Fruit fly (Drosophila melanogaster) whole organism, prepupa: ENCODE results near the gene Tango6.

Source experiments
- CG10631 ChIP-seq: fragments of 200-800 bp; sonication (Bioruptor generic); optimal IDR thresholded peaks from 2 replicates; lab custom pipeline; 2016; ENCODE audit warnings: missing biosample characterization, missing genetic modification characterization
- CG11294 ChIP-seq: fragments of 200-800 bp; sonication (Bioruptor generic); IDR thresholded peaks from 2 replicates; pipeline ENCODE4 v1.3.6; 2022; ENCODE audit warnings: missing biosample characterization, missing genetic modification characterization
- CG11762 ChIP-seq: fragments of 200-800 bp; sonication (Bioruptor generic); optimal IDR thresholded peaks from 3 replicates; lab custom pipeline; 2016; ENCODE audit warnings: missing biosample characterization, missing genetic modification characterization; ENCODE audit not compliant: insufficient read depth
- CG11902 ChIP-seq: fragments of 200-800 bp; sonication (Bioruptor generic); optimal IDR thresholded peaks from 3 replicates; lab custom pipeline; 2016; ENCODE audit warnings: missing biosample characterization, missing genetic modification characterization
- CG15336 ChIP-seq: fragments of 200-800 bp; sonication (Bioruptor generic); IDR thresholded peaks from 2 replicates; pipeline ENCODE4 v1.3.6; 2022; ENCODE audit warnings: missing biosample characterization, missing genetic modification characterization
- CG1621 ChIP-seq: fragments of 200-800 bp; sonication (Bioruptor generic); optimal IDR thresholded peaks from 3 replicates; lab custom pipeline; 2018; ENCODE audit warnings: missing biosample characterization, mild to moderate bottlenecking, missing genetic modification characterization
- CG16779 ChIP-seq: fragments of 200-800 bp; sonication (Bioruptor generic); optimal IDR thresholded peaks from 3 replicates; lab custom pipeline; 2017; ENCODE audit warnings: missing biosample characterization, mild to moderate bottlenecking, missing genetic modification characterization
- CG3032 ChIP-seq: fragments of 200-800 bp; optimal IDR thresholded peaks from 2 replicates; lab custom pipeline; 2019; ENCODE audit warnings: missing biosample characterization, mild to moderate bottlenecking, missing genetic modification characterization, moderate library complexity
- CG31627 ChIP-seq: fragments of 200-800 bp; sonication (Bioruptor generic); optimal IDR thresholded peaks from 3 replicates; lab custom pipeline; 2016; ENCODE audit warnings: missing biosample characterization, missing genetic modification characterization
- CG32006 ChIP-seq: fragments of 200-800 bp; sonication (Bioruptor generic); optimal IDR thresholded peaks from 3 replicates; lab custom pipeline; 2017; ENCODE audit warnings: missing biosample characterization, mild to moderate bottlenecking, missing genetic modification characterization
- CG34406 ChIP-seq: fragments of 200-800 bp; sonication (Bioruptor generic); optimal IDR thresholded peaks from 3 replicates; lab custom pipeline; 2016; ENCODE audit warnings: missing biosample characterization, missing genetic modification characterization
- CG4318 ChIP-seq: fragments of 200-800 bp; sonication (Bioruptor generic); optimal IDR thresholded peaks from 3 replicates; lab custom pipeline; 2017; ENCODE audit warnings: missing biosample characterization, mild to moderate bottlenecking, missing genetic modification characterization
- CG6808 ChIP-seq: fragments of 200-800 bp; sonication (Bioruptor generic); optimal IDR thresholded peaks from 3 replicates; lab custom pipeline; 2017; ENCODE audit warnings: missing biosample characterization, missing genetic modification characterization, mild to moderate bottlenecking, moderate library complexity, missing genetic modification reagents
- CG7368 ChIP-seq: fragments of 200-800 bp; sonication (Bioruptor generic); optimal IDR thresholded peaks from 3 replicates; lab custom pipeline; 2016; ENCODE audit warnings: missing biosample characterization, missing genetic modification characterization
- CG8119 ChIP-seq: fragments of 200-800 bp; sonication (Bioruptor generic); IDR thresholded peaks from 3 replicates; pipeline ENCODE4 v1.3.6; 2022; ENCODE audit warnings: missing biosample characterization, missing genetic modification characterization
- CG9139 ChIP-seq: fragments of 200-800 bp; sonication (Bioruptor generic); optimal IDR thresholded peaks from 3 replicates; lab custom pipeline; 2017; ENCODE audit warnings: missing biosample characterization, mild to moderate bottlenecking, missing genetic modification characterization
- Eip75B ChIP-seq: fragments of 200-800 bp; sonication (Bioruptor generic); optimal IDR thresholded peaks from 3 replicates; lab custom pipeline; 2016; ENCODE audit warnings: missing biosample characterization, missing genetic modification characterization
- Eip78C ChIP-seq: fragments of 200-800 bp; sonication (Bioruptor generic); peaks from one replicate; lab custom pipeline; 2016; ENCODE audit warnings: missing biosample characterization, missing genetic modification characterization
- Ets21C ChIP-seq: fragments of 200-800 bp; sonication (Bioruptor generic); optimal IDR thresholded peaks from 3 replicates; lab custom pipeline; 2016; ENCODE audit warnings: missing biosample characterization, missing genetic modification characterization
- Gug ChIP-seq: fragments of 200-800 bp; sonication (Bioruptor generic); IDR thresholded peaks from 2 replicates; pipeline ENCODE4 v1.3.6; 2022; ENCODE audit warnings: missing biosample characterization, missing genetic modification characterization
- Hr38 ChIP-seq: sonication (Bioruptor generic); optimal IDR thresholded peaks from 2 replicates; lab custom pipeline; 2016; ENCODE audit warnings: missing biosample characterization, missing genetic modification characterization
- Hr39 ChIP-seq: fragments of 200-800 bp; sonication (Bioruptor generic); optimal IDR thresholded peaks from 2 replicates; lab custom pipeline; 2016; ENCODE audit warnings: missing biosample characterization, missing genetic modification characterization
- Hr4 ChIP-seq: fragments of 200-800 bp; sonication (Bioruptor generic); optimal IDR thresholded peaks from 3 replicates; lab custom pipeline; 2016; ENCODE audit warnings: missing biosample characterization, missing genetic modification characterization
- Lpt ChIP-seq: fragments of 200-800 bp; sonication (Bioruptor generic); optimal IDR thresholded peaks from 3 replicates; lab custom pipeline; 2016; ENCODE audit warnings: missing biosample characterization, missing genetic modification characterization
- Met ChIP-seq: fragments of 200-800 bp; sonication (Bioruptor generic); optimal IDR thresholded peaks from 3 replicates; lab custom pipeline; 2016; ENCODE audit warnings: missing biosample characterization, missing genetic modification characterization
- OdsH ChIP-seq: fragments of 200-800 bp; sonication (Bioruptor generic); optimal IDR thresholded peaks from 3 replicates; lab custom pipeline; 2016; ENCODE audit warnings: missing biosample characterization, missing genetic modification characterization
- Smox ChIP-seq: fragments of 200-800 bp; sonication (Bioruptor generic); optimal IDR thresholded peaks from 3 replicates; lab custom pipeline; 2016; ENCODE audit warnings: missing biosample characterization, missing genetic modification characterization
- Sox102F ChIP-seq: fragments of 200-800 bp; sonication (Bioruptor generic); optimal IDR thresholded peaks from 2 replicates; lab custom pipeline; 2016; ENCODE audit warnings: missing biosample characterization, mild to moderate bottlenecking, missing genetic modification characterization
- achi ChIP-seq: fragments of 200-800 bp; sonication (Bioruptor generic); optimal IDR thresholded peaks from 3 replicates; lab custom pipeline; 2016; ENCODE audit warnings: missing biosample characterization, missing genetic modification characterization
- acj6 ChIP-seq: fragments of 200-800 bp; sonication (Bioruptor generic); optimal IDR thresholded peaks from 3 replicates; lab custom pipeline; 2016; ENCODE audit warnings: missing biosample characterization, missing genetic modification characterization
- cyc ChIP-seq: fragments of 200-800 bp; sonication (Bioruptor generic); optimal IDR thresholded peaks from 3 replicates; lab custom pipeline; 2016; ENCODE audit warnings: missing biosample characterization, missing genetic modification characterization
- dsx ChIP-seq: fragments of 200-800 bp; optimal IDR thresholded peaks from 3 replicates; lab custom pipeline; 2019; ENCODE audit warnings: missing biosample characterization, mild to moderate bottlenecking, missing genetic modification characterization, moderate library complexity; ENCODE audit not compliant: poor library complexity, severe bottlenecking
- eg ChIP-seq: fragments of 200-800 bp; sonication (Bioruptor generic); IDR thresholded peaks from 3 replicates; pipeline ENCODE4 v1.3.6; 2022; ENCODE audit warnings: missing biosample characterization, missing genetic modification characterization
- esn ChIP-seq: fragments of 200-800 bp; sonication (Bioruptor generic); optimal IDR thresholded peaks from 2 replicates; lab custom pipeline; 2016; ENCODE audit warnings: missing biosample characterization, mild to moderate bottlenecking, missing genetic modification characterization, moderate library complexity
- fd59A ChIP-seq: fragments of 200-800 bp; sonication (Bioruptor generic); optimal IDR thresholded peaks from 2 replicates; lab custom pipeline; 2017; ENCODE audit warnings: missing biosample characterization, mild to moderate bottlenecking, missing genetic modification characterization, missing genetic modification reagents
- fd85E ChIP-seq: fragments of 200-800 bp; sonication (Bioruptor generic); optimal IDR thresholded peaks from 3 replicates; lab custom pipeline; 2016; ENCODE audit warnings: missing biosample characterization, missing genetic modification characterization
- fkh ChIP-seq: fragments of 200-800 bp; sonication (Bioruptor generic); optimal IDR thresholded peaks from 3 replicates; lab custom pipeline; 2017; ENCODE audit warnings: missing biosample characterization, mild to moderate bottlenecking, missing genetic modification characterization, moderate library complexity
- lz ChIP-seq: fragments of 200-800 bp; sonication (Bioruptor generic); optimal IDR thresholded peaks from 3 replicates; lab custom pipeline; 2016; ENCODE audit warnings: missing biosample characterization, missing genetic modification characterization
- net ChIP-seq: fragments of 200-800 bp; sonication (Bioruptor generic); optimal IDR thresholded peaks from 3 replicates; lab custom pipeline; 2016; ENCODE audit warnings: missing biosample characterization, missing genetic modification characterization
- ss ChIP-seq, 2 experiments: fragments of 200-800 bp; sonication (Bioruptor generic); optimal IDR thresholded peaks; 2 replicates in 1 of 2; 3 replicates in 1 of 2; lab custom pipeline; 2017 to 2018; ENCODE audit warnings: mild to moderate bottlenecking in 2 of 2, missing biosample characterization in 2 of 2, missing genetic modification characterization in 2 of 2, moderate library complexity in 1 of 2
- svp ChIP-seq: fragments of 200-800 bp; sonication (Bioruptor generic); peaks from one replicate; lab custom pipeline; 2016; ENCODE audit warnings: missing biosample characterization, missing genetic modification characterization
- topi ChIP-seq: fragments of 200-800 bp; sonication (Bioruptor generic); optimal IDR thresholded peaks from 3 replicates; lab custom pipeline; 2016; ENCODE audit warnings: missing biosample characterization, missing genetic modification characterization

Tango6 gene

dm6 chr2L:18946636-18947514 lies 22.0 kb upstream of the Tango6 start (continued):
- peak; percentile 68 for TF ChIP-seq lz (GFP tag; lab: Kevin White, UChicago)
- peak; percentile 55 for TF ChIP-seq Met (GFP tag; lab: Kevin White, UChicago)
- peak; percentile 2 for TF ChIP-seq Eip75B (GFP tag; lab: Kevin White, UChicago)
- TF ChIP-seq CG1621 (tag; lab: Kevin White, UChicago), result peak; percentile 47
- peak; percentile 43 for TF ChIP-seq CG31627
- peak; percentile 40 for TF ChIP-seq CG7368 (GFP tag; lab: Kevin White, UChicago)
- TF ChIP-seq CG6808 (GFP tag; lab: Kevin White, UChicago), result peak; percentile 81
- TF ChIP-seq CG3032 (tag; lab: Kevin White, UChicago), result peak; percentile 93
- peak; percentile 39 for TF ChIP-seq net (GFP tag; lab: Kevin White, UChicago)
- TF ChIP-seq achi, result peak; percentile 82
- TF ChIP-seq fd85E (GFP tag; lab: Kevin White, UChicago), result peak; percentile 16
- peak; percentile 85 for TF ChIP-seq CG9139 (GFP tag; lab: Kevin White, UChicago)
- no peak; the same call in 1 of the 2 replicates for TF ChIP-seq CG11294 (GFP tag; lab: Robert Waterston, UW)
- TF ChIP-seq Hr4, result no peak
- no peak for TF ChIP-seq Hr38 (GFP tag; lab: Kevin White, UChicago)
- no peak for TF ChIP-seq eg (GFP tag; lab: Robert Waterston, UW)
- TF ChIP-seq Smox, result peak; percentile 52
- TF ChIP-seq Ets21C (GFP tag; lab: Kevin White, UChicago), result no peak
- peak; percentile 46 for TF ChIP-seq Sox102F (GFP tag; lab: Kevin White, UChicago)
- TF ChIP-seq CG11902 (GFP tag; lab: Kevin White, UChicago), result peak; percentile 28
- TF ChIP-seq topi (GFP tag; lab: Kevin White, UChicago), result peak; percentile 61

DNA sequence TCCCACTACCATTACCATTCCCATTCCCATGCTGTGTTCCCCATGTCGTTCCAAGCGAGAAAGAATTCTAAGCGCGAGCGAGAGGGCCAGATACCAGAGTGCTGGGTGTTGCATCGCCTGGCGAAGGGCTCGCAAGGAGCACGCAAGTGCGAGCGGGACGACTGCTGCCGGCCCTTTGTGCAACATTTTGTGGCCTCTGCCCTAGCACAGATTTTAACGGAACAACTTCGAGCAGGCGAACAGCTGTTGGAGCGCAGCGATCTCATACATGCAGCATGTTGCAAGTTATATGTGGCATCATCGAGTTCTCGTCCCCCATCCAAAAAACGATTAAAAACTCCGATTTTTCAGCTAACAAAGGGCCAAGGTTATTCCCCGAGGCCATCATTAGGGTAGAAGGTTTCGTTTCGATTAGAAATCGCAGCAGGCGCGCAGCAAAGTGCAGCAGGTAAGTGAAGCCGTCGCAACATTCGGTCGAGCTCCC lies 21.3 kb upstream of the Tango6 start:
- TF ChIP-seq Eip75B (GFP tag; lab: Kevin White, UChicago) (no peak), CG4318 (GFP tag; lab: Kevin White, UChicago) (no peak), dsx (GFP tag; lab: Kevin White, UChicago) (peak; percentile 96), CG7368 (GFP tag; lab: Kevin White, UChicago) (no peak), svp (GFP tag; lab: Kevin White, UChicago) (peak; percentile 67)

DNA sequence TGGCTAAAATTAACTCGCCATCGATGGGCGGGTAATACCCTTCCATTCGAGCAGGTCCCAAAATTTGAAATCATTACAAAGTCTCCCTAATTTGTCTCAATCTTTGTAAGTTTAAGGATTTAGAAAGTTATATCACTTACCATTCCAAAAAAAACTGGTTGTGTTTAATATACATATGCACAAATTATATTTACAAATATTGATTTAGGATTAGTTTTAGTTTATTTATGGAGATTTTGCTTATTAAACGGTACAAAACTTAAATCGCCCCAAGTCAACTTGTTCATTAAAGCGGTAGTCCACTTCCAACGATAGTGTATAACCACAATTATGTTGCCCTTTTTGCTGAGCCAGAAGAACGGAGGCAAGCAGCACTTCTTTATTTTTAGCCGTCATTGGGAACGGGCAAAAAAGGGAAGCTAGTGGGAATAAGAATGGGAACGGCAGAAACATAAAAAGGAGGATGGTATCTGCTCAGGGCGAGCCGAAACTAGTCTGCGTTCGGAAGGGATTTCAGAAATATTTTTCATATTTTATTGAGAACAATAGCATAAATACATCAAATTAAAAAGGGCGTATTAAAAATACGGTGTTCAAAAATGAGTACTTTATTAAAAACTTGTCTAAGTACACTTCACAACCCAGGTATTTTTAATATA lies 20.6 kb upstream of the Tango6 start:
- TF ChIP-seq ss (GFP tag; optimal IDR thresholded peaks at IDR 0.05; lab: Kevin White, UChicago) (peak; percentile 84 to 85), CG16779 (tag; lab: Kevin White, UChicago) (peak; percentile 41), dsx (GFP tag; lab: Kevin White, UChicago) (peak; percentile 86), CG1621 (tag; lab: Kevin White, UChicago) (peak; percentile 75), esn (GFP tag; lab: Kevin White, UChicago) (peak; percentile 92), CG11294 (GFP tag; lab: Robert Waterston, UW) (no peak), acj6 (GFP tag; lab: Kevin White, UChicago) (peak; percentile 92), eg (GFP tag; lab: Robert Waterston, UW) (peak; percentile 52; the same call in 2 of the 3 replicates), Hr38 (GFP tag; lab: Kevin White, UChicago) (no peak), Hr39 (GFP tag; lab: Kevin White, UChicago) (peak; percentile 73), OdsH (peak; percentile 84), fkh (GFP tag; lab: Kevin White, UChicago) (no peak), CG9139 (GFP tag; lab: Kevin White, UChicago) (peak; percentile 69), Gug (GFP tag; lab: Robert Waterston, UW) (peak; percentile 55), cyc (peak; percentile 78), CG34406 (peak; percentile 75), CG32006 (peak; percentile 88), CG4318 (GFP tag; lab: Kevin White, UChicago) (peak; percentile 59), Eip78C (GFP tag; lab: Kevin White, UChicago) (peak; percentile 95), CG15336 (GFP tag; lab: Robert Waterston, UW) (peak; percentile 87), CG8119 (peak; percentile 91), Eip75B (GFP tag; lab: Kevin White, UChicago) (peak; percentile 82), net (GFP tag; lab: Kevin White, UChicago) (peak; percentile 78), Smox (peak; percentile 82), CG11762 (GFP tag; lab: Kevin White, UChicago) (peak; percentile 54), Lpt (peak; percentile 85), Hr4 (peak; percentile 81), CG10631 (peak; percentile 91), fd59A (peak; percentile 86)
